Worm (Caenorhabditis elegans) whole organism, young adult: ENCODE results near the gene T28D6.6.

ENCODE experiments used
- B0261.1 ChIP-seq: sonication (generic microtip); optimal IDR thresholded peaks from 2 replicates; lab custom pipeline; 2016; ENCODE audit warnings: mild to moderate bottlenecking, missing genetic modification characterization, moderate library complexity, missing compliant biosample characterization
- D2030.7 ChIP-seq: fragments of 200-800 bp; sonication (Bioruptor generic); IDR thresholded peaks from 2 replicates; pipeline ENCODE4 v1.3.6; 2022; ENCODE audit warnings: missing genetic modification reagents, missing genetic modification characterization, missing compliant biosample characterization
- F23B12.7 ChIP-seq: sonication (generic microtip); optimal IDR thresholded peaks from 2 replicates; lab custom pipeline; 2017; ENCODE audit warnings: missing genetic modification characterization, mild to moderate bottlenecking, missing compliant biosample characterization, antibody characterized with exemption, moderate library complexity; ENCODE audit not compliant: insufficient read depth
- F37B4.10 ChIP-seq: fragments of 200-800 bp; sonication (Bioruptor generic); IDR thresholded peaks from 2 replicates; pipeline ENCODE4 v1.3.6; 2022; ENCODE audit warnings: missing genetic modification characterization, missing compliant biosample characterization
- F49E8.2 ChIP-seq: sonication (generic microtip); optimal IDR thresholded peaks from 3 replicates; lab custom pipeline; 2017; ENCODE audit warnings: missing genetic modification characterization, mild to moderate bottlenecking, missing compliant biosample characterization, antibody characterized with exemption, moderate library complexity; ENCODE audit not compliant: insufficient read depth
- F55B11.4 ChIP-seq: sonication (generic microtip); optimal IDR thresholded peaks from 2 replicates; lab custom pipeline; 2016; ENCODE audit warnings: missing compliant biosample characterization, missing genetic modification characterization, borderline replicate concordance; ENCODE audit not compliant: insufficient read depth
- K12H6.12 ChIP-seq: fragments of 200-800 bp; sonication (Bioruptor generic); optimal IDR thresholded peaks from 2 replicates; lab custom pipeline; 2018; ENCODE audit warnings: mild to moderate bottlenecking, missing genetic modification characterization, missing compliant biosample characterization
- Y53F4B.3 ChIP-seq: fragments of 200-800 bp; sonication (Bioruptor generic); IDR thresholded peaks from 2 replicates; pipeline ENCODE4 v1.3.6; 2022; ENCODE audit warnings: missing genetic modification reagents, missing genetic modification characterization, missing compliant biosample characterization
- Y53G8AR.9 ChIP-seq: fragments of 200-800 bp; sonication (Bioruptor generic); conservative IDR thresholded peaks from 2 replicates; pipeline ENCODE4 v1.3.6; 2022; ENCODE audit warnings: missing genetic modification reagents, missing genetic modification characterization, missing compliant biosample characterization
- Y79H2A.3 ChIP-seq: fragments of 200-800 bp; sonication (Bioruptor generic); conservative IDR thresholded peaks from 2 replicates; pipeline ENCODE4 v1.3.6; 2022; ENCODE audit warnings: missing genetic modification reagents, missing genetic modification characterization, missing compliant biosample characterization
- aptf-3 ChIP-seq: fragments of 200-800 bp; sonication (Bioruptor generic); IDR thresholded peaks from 2 replicates; pipeline ENCODE4 v1.3.6; 2022; ENCODE audit warnings: missing genetic modification characterization, missing compliant biosample characterization
- atf-7 ChIP-seq: sonication (generic microtip); optimal IDR thresholded peaks from 2 replicates; lab custom pipeline; 2017; ENCODE audit warnings: mild to moderate bottlenecking, missing genetic modification characterization, missing compliant biosample characterization
- attf-5 ChIP-seq: fragments of 200-800 bp; sonication (Bioruptor generic); optimal IDR thresholded peaks from 2 replicates; lab custom pipeline; 2018; ENCODE audit warnings: mild to moderate bottlenecking, missing genetic modification characterization, missing compliant biosample characterization
- ccch-3 ChIP-seq: fragments of 200-800 bp; sonication (Bioruptor generic); optimal IDR thresholded peaks from 2 replicates; lab custom pipeline; 2018; ENCODE audit warnings: mild to moderate bottlenecking, missing genetic modification characterization, missing compliant biosample characterization
- ceh-27 ChIP-seq: fragments of 200-800 bp; sonication (Bioruptor generic); optimal IDR thresholded peaks from 2 replicates; lab custom pipeline; 2018; ENCODE audit warnings: mild to moderate bottlenecking, missing genetic modification characterization, moderate library complexity, missing compliant biosample characterization
- ceh-91 ChIP-seq: fragments of 200-800 bp; sonication (Bioruptor generic); IDR thresholded peaks from 2 replicates; pipeline ENCODE4 v1.3.6; 2022; ENCODE audit warnings: missing genetic modification reagents, missing genetic modification characterization, missing compliant biosample characterization
- egl-44 ChIP-seq: fragments of 200-800 bp; sonication (Bioruptor generic); IDR thresholded peaks from 2 replicates; pipeline ENCODE4 v1.3.6; 2022; ENCODE audit warnings: missing genetic modification reagents, missing genetic modification characterization, missing compliant biosample characterization
- ets-4 ChIP-seq: fragments of 200-800 bp; sonication (Bioruptor generic); optimal IDR thresholded peaks from 2 replicates; lab custom pipeline; 2018; ENCODE audit warnings: mild to moderate bottlenecking, missing genetic modification characterization, missing compliant biosample characterization
- hlh-26 ChIP-seq: fragments of 200-800 bp; sonication (Bioruptor generic); conservative IDR thresholded peaks from 2 replicates; pipeline ENCODE4 v1.3.6; 2022; ENCODE audit warnings: missing genetic modification reagents, missing genetic modification characterization, missing compliant biosample characterization
- hmg-1.2 ChIP-seq: fragments of 200-800 bp; sonication (Bioruptor generic); IDR thresholded peaks from 2 replicates; pipeline ENCODE4 v1.3.6; 2022; ENCODE audit warnings: missing genetic modification reagents, missing genetic modification characterization, missing compliant biosample characterization
- let-607 ChIP-seq, 2 experiments: fragments of 200-800 bp in 1 of 2; sonication (Bioruptor generic) in 1 of 2; sonication (generic microtip) in 1 of 2; optimal IDR thresholded peaks; 2 replicates each; lab custom pipeline; 2016 to 2018; ENCODE audit warnings: mild to moderate bottlenecking in 2 of 2, missing compliant biosample characterization in 2 of 2, missing genetic modification characterization in 2 of 2, moderate library complexity in 2 of 2, missing genotype in 1 of 2
- lin-40 ChIP-seq: sonication (generic microtip); optimal IDR thresholded peaks from 2 replicates; lab custom pipeline; 2016; ENCODE audit warnings: missing genetic modification characterization, mild to moderate bottlenecking, missing compliant biosample characterization, missing genotype, missing genetic modification reagents
- lsy-27 ChIP-seq: sonication (generic microtip); optimal IDR thresholded peaks from 2 replicates; lab custom pipeline; 2017; ENCODE audit warnings: missing genetic modification characterization, mild to moderate bottlenecking, missing compliant biosample characterization, antibody characterized with exemption, missing genotype, borderline replicate concordance; ENCODE audit not compliant: insufficient read depth
- mes-4 ChIP-seq: sonication (generic microtip); optimal IDR thresholded peaks from 2 replicates; lab custom pipeline; 2016; ENCODE audit warnings: missing genotype, missing genetic modification characterization, missing compliant biosample characterization
- nfya-2 ChIP-seq: fragments of 200-800 bp; sonication (Bioruptor generic); IDR thresholded peaks from 2 replicates; pipeline ENCODE4 v1.3.6; 2022; ENCODE audit warnings: missing genetic modification reagents, missing genetic modification characterization, missing compliant biosample characterization
- nhr-120 ChIP-seq: fragments of 200-800 bp; sonication (Bioruptor generic); IDR thresholded peaks from 2 replicates; pipeline ENCODE4 v1.3.6; 2022; ENCODE audit warnings: missing genetic modification characterization, missing compliant biosample characterization
- nhr-27 ChIP-seq: fragments of 200-800 bp; sonication (Bioruptor generic); optimal IDR thresholded peaks from 2 replicates; lab custom pipeline; 2018; ENCODE audit warnings: mild to moderate bottlenecking, missing genetic modification characterization, moderate library complexity, missing compliant biosample characterization
- repo-1 ChIP-seq: sonication (generic microtip); optimal IDR thresholded peaks from 2 replicates; lab custom pipeline; 2017; ENCODE audit warnings: mild to moderate bottlenecking, missing genetic modification characterization, missing compliant biosample characterization
- snpc-4 ChIP-seq, 5 experiments: fragments of 150-350 bp in 1 of 5; sonication (generic microtip) in 4 of 5; optimal IDR thresholded peaks; 2 replicates each; lab custom pipeline; 2014 to 2018; ENCODE audit warnings: missing genetic modification characterization in 5 of 5, missing biosample characterization in 3 of 5, antibody characterized with exemption in 2 of 5, mild to moderate bottlenecking in 2 of 5, missing compliant biosample characterization in 2 of 5, missing genotype in 2 of 5, moderate library complexity in 2 of 5, missing genetic modification reagents in 1 of 5
- tbx-9 ChIP-seq: sonication (generic microtip); optimal IDR thresholded peaks from 2 replicates; lab custom pipeline; 2016; ENCODE audit warnings: borderline replicate concordance, missing genetic modification characterization, inconsistent platforms, missing compliant biosample characterization
- zfh-2 ChIP-seq: fragments of 200-800 bp; sonication (Bioruptor generic); conservative IDR thresholded peaks from 2 replicates; pipeline ENCODE4 v1.3.6; 2022; ENCODE audit warnings: missing genetic modification reagents, missing genetic modification characterization, missing compliant biosample characterization
- ztf-25 ChIP-seq: fragments of 200-800 bp; sonication (Bioruptor generic); IDR thresholded peaks from 2 replicates; pipeline ENCODE4 v1.3.6; 2022; ENCODE audit warnings: missing genetic modification reagents, missing genetic modification characterization, missing compliant biosample characterization
- ztf-26 ChIP-seq: sonication (generic microtip); optimal IDR thresholded peaks from 2 replicates; lab custom pipeline; 2017; ENCODE audit warnings: missing genetic modification characterization, missing compliant biosample characterization

Gene T28D6.6

DNA sequence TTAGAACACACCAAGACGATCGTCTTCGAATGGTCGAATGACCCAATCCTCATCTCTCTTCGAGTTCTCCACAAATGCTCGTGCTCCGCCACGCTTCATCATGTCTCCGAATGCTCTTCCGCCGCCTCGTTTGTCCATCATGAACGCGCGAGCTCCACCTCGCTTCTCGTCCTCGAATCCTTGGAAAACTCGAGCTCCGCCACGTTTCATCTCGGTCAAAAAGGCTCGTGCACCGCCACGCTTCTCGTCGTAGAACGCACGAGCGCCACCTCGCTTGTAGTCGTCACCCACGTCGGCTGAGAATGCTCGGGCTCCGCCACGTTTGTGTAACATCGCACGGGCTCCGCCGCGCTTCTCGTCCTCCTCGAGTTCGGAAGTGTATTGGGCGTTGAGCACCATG, 46.5 kb upstream of the T28D6.6 start (continued):
- TF ChIP-seq Y53G8AR.9 (GFP tag; lab: Robert Waterston, UW): no peak
- TF ChIP-seq Y53F4B.3 (GFP tag; lab: Robert Waterston, UW): no peak
- no peak for TF ChIP-seq D2030.7 (GFP tag; lab: Robert Waterston, UW)
- TF ChIP-seq zfh-2 (GFP tag; lab: Robert Waterston, UW): peak; percentile 95
- TF ChIP-seq repo-1: no peak
- TF ChIP-seq ceh-27 (GFP tag; lab: Kevin White, UChicago): no peak
- no peak for TF ChIP-seq ets-4 (GFP tag; lab: Kevin White, UChicago)

DNA sequence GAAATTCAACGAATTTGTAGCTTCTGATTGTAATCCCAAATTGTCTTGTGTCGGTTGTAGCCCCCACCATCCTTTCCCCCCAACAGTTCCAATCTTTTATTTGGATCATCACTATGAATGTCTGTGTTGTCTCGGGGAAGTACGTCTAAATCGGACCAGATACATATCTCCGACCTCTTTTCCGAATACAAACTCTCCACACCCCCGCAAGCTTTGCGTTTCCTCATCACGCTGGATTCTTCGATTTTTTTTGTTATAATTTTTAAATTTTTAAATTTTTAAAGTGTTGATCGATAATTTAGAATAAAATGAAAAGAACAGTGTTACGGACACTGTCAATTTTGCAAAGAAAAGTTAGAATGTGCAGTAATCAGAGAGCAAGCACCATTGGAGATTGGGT, 39.0 kb upstream of the T28D6.6 start, which contains the start of gene subs-4:
TSS of gene subs-4 (plus strand) at position 301 of the 400 bp plus-strand sequence.
- no peak for TF ChIP-seq atf-7 (tag; lab: Kevin White, UChicago)
- TF ChIP-seq F55B11.4: no peak
- TF ChIP-seq nhr-27 (tag; lab: Kevin White, UChicago): no peak
- TF ChIP-seq nfya-2 (GFP tag; lab: Robert Waterston, UW): no peak
- TF ChIP-seq tbx-9 (tag; lab: Kevin White, UChicago): no peak
- no peak for TF ChIP-seq hlh-26 (GFP tag; lab: Robert Waterston, UW)
- TF ChIP-seq F37B4.10 (GFP tag; lab: Robert Waterston, UW): no peak
- TF ChIP-seq K12H6.12: no peak
- no peak for TF ChIP-seq F49E8.2 (tag; lab: Kevin White, UChicago)
- no peak for TF ChIP-seq lin-40 (tag; lab: Kevin White, UChicago)
- no peak for TF ChIP-seq lsy-27 (tag; lab: Kevin White, UChicago)
- no peak for TF ChIP-seq ztf-26 (tag; lab: Kevin White, UChicago)
- no peak for TF ChIP-seq egl-44
- TF ChIP-seq attf-5 (GFP tag; lab: Kevin White, UChicago): no peak
- no peak for TF ChIP-seq Y79H2A.3
- TF ChIP-seq aptf-3 (GFP tag; lab: Robert Waterston, UW): no peak
- no peak for TF ChIP-seq nhr-120 (GFP tag; lab: Robert Waterston, UW)
- TF ChIP-seq B0261.1 (tag; lab: Kevin White, UChicago): no peak
- no peak for TF ChIP-seq ceh-91
- no peak for TF ChIP-seq ztf-25 (GFP tag; lab: Robert Waterston, UW)

DNA sequence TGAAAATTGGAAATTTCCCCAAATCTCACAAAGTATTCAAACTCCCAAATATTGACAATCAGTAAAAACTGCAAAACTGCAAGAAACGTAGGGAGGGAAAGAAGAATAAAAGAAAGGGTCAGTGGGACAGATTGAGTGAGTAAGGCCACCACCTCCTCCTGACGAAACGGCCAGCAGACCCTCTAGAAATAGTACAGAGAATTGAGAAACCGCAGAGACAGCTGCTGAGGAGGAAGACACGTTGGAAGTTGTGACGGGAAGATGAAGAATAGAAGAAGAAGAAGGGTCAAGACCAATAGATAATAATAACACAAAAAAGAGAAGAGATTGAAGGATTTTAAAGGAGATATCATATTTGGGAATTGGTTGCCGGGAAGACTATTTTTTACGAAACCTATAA, 37.6 kb upstream of the T28D6.6 start:
- TF ChIP-seq F23B12.7 (tag; lab: Kevin White, UChicago) (no peak), hmg-1.2 (GFP tag; lab: Robert Waterston, UW) (peak; percentile 78), let-607 (tag; optimal IDR thresholded peaks at IDR 0.05; lab: Kevin White, UChicago) (peak; percentile 54 to 80)

DNA sequence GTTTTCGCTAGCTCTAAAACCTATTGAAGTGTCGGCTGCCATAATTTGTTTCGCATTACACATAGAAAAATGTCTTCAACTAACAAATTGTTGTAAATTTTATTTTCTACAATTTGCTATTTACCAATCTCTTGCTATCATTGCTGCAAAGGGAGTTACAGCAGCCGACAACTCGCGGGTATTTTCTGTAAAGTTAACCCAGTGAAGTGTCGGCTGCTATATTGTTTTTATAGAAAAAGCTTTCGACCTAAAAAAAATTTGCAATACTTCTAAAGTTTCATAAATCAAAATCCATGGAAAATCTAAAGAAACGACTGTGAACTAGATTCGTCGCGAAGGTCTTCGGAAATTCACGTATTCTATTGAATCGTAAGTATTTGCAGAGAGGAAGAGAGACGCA, 36.0 kb upstream of the T28D6.6 start:
- TF ChIP-seq F23B12.7 (tag; lab: Kevin White, UChicago) (no peak), snpc-4 (GFP tag; optimal IDR thresholded peaks at IDR 0.05; lab: Kevin White, UChicago) (no peak), snpc-4 (tag; optimal IDR thresholded peaks at IDR 0.05; lab: Kevin White, UChicago) (peak in 3 of 4 experiments; percentile 52 to 76 (median 60))

DNA sequence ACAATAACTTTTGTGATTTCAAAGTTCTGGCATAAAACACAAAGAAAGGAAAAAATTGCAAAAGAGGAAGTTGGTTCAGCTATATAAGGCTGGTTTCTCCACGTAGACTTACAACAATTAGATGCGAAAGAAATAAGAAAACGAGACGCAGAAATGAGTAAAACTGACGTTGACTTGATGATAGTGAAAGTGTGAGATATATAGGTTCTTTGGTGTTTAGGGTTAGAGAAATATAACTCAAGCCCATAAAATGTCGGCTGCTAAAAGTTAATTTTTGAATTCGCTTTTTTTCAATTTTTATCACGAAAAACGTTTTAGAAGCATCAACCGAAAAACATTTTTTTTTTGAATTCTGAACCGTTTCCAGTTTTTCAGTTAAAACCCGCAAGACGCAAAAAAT, 35.5 kb upstream of the T28D6.6 start:
- TF ChIP-seq snpc-4 (GFP tag; optimal IDR thresholded peaks at IDR 0.05; lab: Kevin White, UChicago) (no peak), snpc-4 (tag; optimal IDR thresholded peaks at IDR 0.05; lab: Kevin White, UChicago) (peak in 1 of 4 experiments; percentile 16), attf-5 (GFP tag; lab: Kevin White, UChicago) (no peak), mes-4 (tag; lab: Kevin White, UChicago) (no peak), ccch-3 (GFP tag; lab: Kevin White, UChicago) (no peak)
- TF ChIP-seq, all 124 proteins: peak for 1
